Worm (Caenorhabditis elegans) whole organism, L4 larva: Measurements from ENCODE around the gene nas-28.

ENCODE experiments used
- F10B5.3 ChIP-seq: sonication (generic microtip); optimal IDR thresholded peaks from 2 replicates; lab custom pipeline; 2016; ENCODE audit warnings: mild to moderate bottlenecking, missing genetic modification characterization, missing compliant biosample characterization
- F26F4.8 ChIP-seq: fragments of 200-800 bp; sonication (Bioruptor generic); conservative IDR thresholded peaks from 2 replicates; pipeline ENCODE4 v1.3.6; 2022; ENCODE audit warnings: missing genetic modification characterization, missing compliant biosample characterization
- F37D6.2 ChIP-seq: sonication (generic microtip); optimal IDR thresholded peaks from 2 replicates; lab custom pipeline; 2016; ENCODE audit warnings: mild to moderate bottlenecking, missing genetic modification characterization, missing compliant biosample characterization
- F44E2.7 ChIP-seq: fragments of 200-800 bp; sonication (Bioruptor generic); IDR thresholded peaks from 2 replicates; pipeline ENCODE4 v2.1.2; 2022; ENCODE audit warnings: missing genetic modification characterization, missing compliant biosample characterization
- F49E8.2 ChIP-seq: sonication (generic microtip); optimal IDR thresholded peaks from 2 replicates; lab custom pipeline; 2016; ENCODE audit warnings: missing compliant biosample characterization, mild to moderate bottlenecking, missing genetic modification characterization, borderline replicate concordance
- R02D3.7 ChIP-seq: fragments of 150-350 bp; sonication (generic microtip); optimal IDR thresholded peaks from 3 replicates; lab custom pipeline; 2014; ENCODE audit warnings: missing biosample characterization, missing genetic modification characterization
- T26A8.4 ChIP-seq: fragments of 200-800 bp; sonication (Bioruptor generic); IDR thresholded peaks from 2 replicates; pipeline ENCODE4 v1.3.6; 2022; ENCODE audit warnings: missing genetic modification characterization, missing compliant biosample characterization
- Y48G9A.11 ChIP-seq: fragments of 200-800 bp; sonication (Bioruptor generic); IDR thresholded peaks from 2 replicates; pipeline ENCODE4 v1.3.6; 2022; ENCODE audit warnings: missing genetic modification reagents, missing genetic modification characterization, missing compliant biosample characterization
- ZK337.2 ChIP-seq: fragments of 200-800 bp; sonication (Bioruptor generic); IDR thresholded peaks from 2 replicates; pipeline ENCODE4 v1.3.6; 2022; ENCODE audit warnings: missing genetic modification reagents, missing genetic modification characterization, missing compliant biosample characterization
- ZK546.5 ChIP-seq, 2 experiments: sonication (generic microtip); optimal IDR thresholded peaks; 2 replicates each; lab custom pipeline; 2017; ENCODE audit warnings: missing biosample characterization in 2 of 2, missing genetic modification characterization in 2 of 2
- ama-1 ChIP-seq: fragments of 150-350 bp; optimal IDR thresholded peaks from 2 replicates; lab custom pipeline; 2014; ENCODE audit warnings: inconsistent platforms, mixed read lengths
- arid-1 ChIP-seq: fragments of 200-800 bp; sonication (Bioruptor generic); conservative IDR thresholded peaks from 2 replicates; pipeline ENCODE4 v1.3.6; 2022; ENCODE audit warnings: missing genetic modification reagents, missing genetic modification characterization, missing compliant biosample characterization
- ceh-28 ChIP-seq: fragments of 150-350 bp; optimal IDR thresholded peaks from 2 replicates; lab custom pipeline; 2014; ENCODE audit warnings: missing biosample characterization, missing genetic modification reagents, missing genetic modification characterization
- daf-16 ChIP-seq, 3 experiments: sonication (generic microtip); optimal IDR thresholded peaks; 2 replicates each; lab custom pipeline; 2016 to 2017; ENCODE audit warnings: missing genetic modification characterization in 3 of 3, missing genetic modification reagents in 3 of 3, mild to moderate bottlenecking in 2 of 3, missing compliant biosample characterization in 2 of 3, missing biosample characterization in 1 of 3, moderate library complexity in 1 of 3
- dmd-6 ChIP-seq: fragments of 200-800 bp; sonication (Bioruptor generic); IDR thresholded peaks from 2 replicates; pipeline ENCODE4 v1.3.6; 2022; ENCODE audit warnings: missing genetic modification reagents, missing genetic modification characterization, missing compliant biosample characterization
- dve-1 ChIP-seq: sonication (generic microtip); optimal IDR thresholded peaks from 2 replicates; lab custom pipeline; 2017; ENCODE audit warnings: antibody characterized with exemption, mild to moderate bottlenecking, missing genetic modification characterization, missing compliant biosample characterization; ENCODE audit not compliant: insufficient read depth
- egl-27 ChIP-seq: sonication (generic microtip); optimal IDR thresholded peaks from 3 replicates; lab custom pipeline; 2017; ENCODE audit warnings: missing biosample characterization, missing genetic modification reagents, missing genetic modification characterization
- egl-43 ChIP-seq: fragments of 200-800 bp; sonication (Bioruptor generic); IDR thresholded peaks from 2 replicates; pipeline ENCODE4 v1.3.6; 2022; ENCODE audit warnings: missing genetic modification reagents, missing genetic modification characterization, missing compliant biosample characterization
- hif-1 ChIP-seq, 2 experiments: sonication (generic microtip); optimal IDR thresholded peaks; 2 replicates each; lab custom pipeline; 2016 to 2017; ENCODE audit warnings: missing compliant biosample characterization in 2 of 2, missing genetic modification characterization in 2 of 2, missing genetic modification reagents in 2 of 2, missing genotype in 2 of 2, mild to moderate bottlenecking in 1 of 2
- lim-7 ChIP-seq: fragments of 200-800 bp; sonication (Bioruptor generic); IDR thresholded peaks from 2 replicates; pipeline ENCODE4 v1.3.6; 2022; ENCODE audit warnings: missing genetic modification characterization, missing compliant biosample characterization
- lin-38 ChIP-seq: fragments of 200-800 bp; sonication (Bioruptor generic); IDR thresholded peaks from 2 replicates; pipeline ENCODE4 v1.3.6; 2022; ENCODE audit warnings: missing genetic modification reagents, missing genetic modification characterization, missing compliant biosample characterization
- lir-3 ChIP-seq: sonication (generic microtip); optimal IDR thresholded peaks from 2 replicates; lab custom pipeline; 2016; ENCODE audit warnings: mild to moderate bottlenecking, missing genetic modification characterization, missing compliant biosample characterization
- madf-9 ChIP-seq: fragments of 200-800 bp; sonication (Bioruptor generic); conservative IDR thresholded peaks from 2 replicates; pipeline ENCODE4 v1.3.6; 2022; ENCODE audit warnings: missing genetic modification reagents, missing genetic modification characterization, missing compliant biosample characterization
- mep-1 ChIP-seq: fragments of 150-350 bp; sonication (generic microtip); optimal IDR thresholded peaks from 3 replicates; lab custom pipeline; 2014; ENCODE audit warnings: missing biosample characterization, missing genetic modification characterization
- mes-2 ChIP-seq: sonication (generic microtip); optimal IDR thresholded peaks from 2 replicates; lab custom pipeline; 2016; ENCODE audit warnings: missing genotype, mild to moderate bottlenecking, missing genetic modification characterization, missing compliant biosample characterization; ENCODE audit not compliant: poor library complexity, severe bottlenecking
- nhr-102 ChIP-seq: sonication (generic microtip); optimal IDR thresholded peaks from 2 replicates; lab custom pipeline; 2016; ENCODE audit warnings: mild to moderate bottlenecking, missing genetic modification characterization, moderate library complexity, missing compliant biosample characterization
- nhr-25 ChIP-seq: sonication (generic microtip); optimal IDR thresholded peaks from 2 replicates; lab custom pipeline; 2017; ENCODE audit warnings: missing genetic modification characterization, mild to moderate bottlenecking, missing compliant biosample characterization, antibody characterized with exemption, moderate library complexity, borderline replicate concordance; ENCODE audit not compliant: insufficient read depth
- nhr-28 ChIP-seq: fragments of 150-350 bp; optimal IDR thresholded peaks from 2 replicates; lab custom pipeline; 2014; ENCODE audit warnings: missing biosample characterization, missing genetic modification characterization
- nhr-48 ChIP-seq: sonication (generic microtip); optimal IDR thresholded peaks from 2 replicates; lab custom pipeline; 2016; ENCODE audit warnings: mild to moderate bottlenecking, missing genetic modification characterization, missing compliant biosample characterization
- nhr-6 ChIP-seq: fragments of 150-350 bp; optimal IDR thresholded peaks from 2 replicates; lab custom pipeline; 2014; ENCODE audit warnings: missing biosample characterization, missing genetic modification characterization
- nhr-76 ChIP-seq: fragments of 150-350 bp; optimal IDR thresholded peaks from 2 replicates; lab custom pipeline; 2014; ENCODE audit warnings: missing biosample characterization, missing genetic modification characterization
- nhr-77 ChIP-seq: fragments of 150-350 bp; optimal IDR thresholded peaks from 2 replicates; lab custom pipeline; 2014; ENCODE audit warnings: missing biosample characterization, missing genetic modification characterization
- pha-4 ChIP-seq, 2 experiments: fragments of 150-350 bp in 1 of 2; fragments of 200-800 bp in 1 of 2; sonication (Bioruptor generic) in 1 of 2; IDR thresholded peaks in 1 of 2; optimal IDR thresholded peaks in 1 of 2; 2 replicates each; pipeline versions ENCODE4 v1.3.6 to Lab custom; 2014 to 2022; ENCODE audit warnings: missing genetic modification characterization in 2 of 2, missing genetic modification reagents in 2 of 2, missing biosample characterization in 1 of 2, missing compliant biosample characterization in 1 of 2
- pqm-1 ChIP-seq: sonication (generic microtip); optimal IDR thresholded peaks from 2 replicates; lab custom pipeline; 2017; ENCODE audit warnings: missing biosample characterization, missing genetic modification characterization
- rbr-2 ChIP-seq: sonication (generic microtip); optimal IDR thresholded peaks from 2 replicates; lab custom pipeline; 2016; ENCODE audit warnings: missing genotype, missing genetic modification characterization, missing compliant biosample characterization
- snpc-4 ChIP-seq: fragments of 150-350 bp; optimal IDR thresholded peaks from 2 replicates; lab custom pipeline; 2014; ENCODE audit warnings: missing biosample characterization, missing genetic modification characterization
- unc-130 ChIP-seq: sonication (generic microtip); optimal IDR thresholded peaks from 2 replicates; lab custom pipeline; 2016; ENCODE audit warnings: missing genetic modification reagents, missing genetic modification characterization, missing compliant biosample characterization
- unc-62 ChIP-seq, 3 experiments: fragments of 150-350 bp in 1 of 3; sonication (generic microtip); optimal IDR thresholded peaks in 2 of 3; peaks in 1 of 3; 1 replicate in 1 of 3; 2 replicates in 2 of 3; lab custom pipeline; 2014 to 2017; ENCODE audit warnings: missing biosample characterization in 3 of 3, missing genetic modification characterization in 3 of 3, missing genetic modification reagents in 3 of 3, missing genotype in 1 of 3
- zag-1 ChIP-seq: fragments of 150-350 bp; optimal IDR thresholded peaks from 2 replicates; lab custom pipeline; 2014; ENCODE audit warnings: missing biosample characterization, missing genetic modification characterization
- zfp-3 ChIP-seq: fragments of 200-800 bp; sonication (Bioruptor generic); conservative IDR thresholded peaks from 2 replicates; pipeline ENCODE4 v1.3.6; 2022; ENCODE audit warnings: missing genetic modification reagents, missing genetic modification characterization, missing compliant biosample characterization
- ztf-11 ChIP-seq: fragments of 150-350 bp; optimal IDR thresholded peaks from 2 replicates; lab custom pipeline; 2014; ENCODE audit warnings: missing biosample characterization, missing genetic modification characterization
- ztf-7 ChIP-seq: fragments of 150-350 bp; optimal IDR thresholded peaks from 2 replicates; lab custom pipeline; 2014; ENCODE audit warnings: missing biosample characterization, missing genetic modification characterization

The nas-28 gene

DNA sequence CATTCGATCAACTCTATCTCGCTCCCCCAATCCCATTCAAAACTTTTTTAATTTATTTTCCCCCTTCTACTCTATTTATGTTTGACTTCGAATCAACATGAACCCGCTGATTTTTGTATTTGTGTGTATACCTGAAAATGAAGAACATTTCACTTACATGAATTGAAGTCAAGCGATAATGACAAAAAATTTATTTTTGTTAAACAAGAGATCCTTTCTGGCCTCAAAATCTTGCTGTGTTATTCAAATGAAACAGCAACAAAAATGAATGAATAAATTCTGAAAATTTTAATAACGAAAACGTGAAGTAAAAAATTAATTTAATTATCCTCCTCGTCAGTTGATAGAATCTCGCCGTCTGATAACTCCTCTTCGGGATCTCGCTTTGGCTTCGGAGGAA, 19.4 kb upstream of the nas-28 start:
- no peak for TF ChIP-seq R02D3.7 (tag; lab: Kevin White, UChicago)
- TF ChIP-seq daf-16 (GFP tag; optimal IDR thresholded peaks at IDR 0.05; lab: Kevin White, UChicago): peak in 1 of 2 experiments; percentile 7
- peak; percentile 0 for TF ChIP-seq daf-16 (tag; optimal IDR thresholded peaks at IDR 0.05; lab: Kevin White, UChicago)
- no peak for TF ChIP-seq F44E2.7 (GFP tag; lab: Robert Waterston, UW)
- TF ChIP-seq lin-38 (GFP tag; lab: Robert Waterston, UW): peak; percentile 57
- peak; percentile 52 for TF ChIP-seq ama-1 (lab: Kevin White, UChicago)
- TF ChIP-seq F49E8.2 (tag; lab: Kevin White, UChicago): peak; percentile 24
- peak in 1 of 2 experiments; percentile 65 for TF ChIP-seq unc-62 (GFP tag; optimal IDR thresholded peaks at IDR 0.05 in 1 of 2; lab: Kevin White, UChicago)
- TF ChIP-seq unc-62 (tag; optimal IDR thresholded peaks at IDR 0.05; lab: Kevin White, UChicago): no peak

- no peak for TF ChIP-seq zfp-3 (GFP tag; lab: Robert Waterston, UW)
- no peak for TF ChIP-seq ceh-28 (tag; lab: Kevin White, UChicago)
- no peak for TF ChIP-seq nhr-102
- TF ChIP-seq pqm-1 (tag; lab: Kevin White, UChicago): no peak
- TF ChIP-seq unc-62 (GFP tag; optimal IDR thresholded peaks at IDR 0.05 in 1 of 2; lab: Kevin White, UChicago): peak in 1 of 2 experiments; percentile 97
- TF ChIP-seq unc-62 (tag; optimal IDR thresholded peaks at IDR 0.05; lab: Kevin White, UChicago): no peak
- no peak for TF ChIP-seq ZK546.5 (tag; optimal IDR thresholded peaks at IDR 0.05; lab: Kevin White, UChicago)
- no peak for TF ChIP-seq pha-4 (GFP tag; IDR thresholded peaks at IDR 0.05; lab: Robert Waterston, UW)
- no peak for TF ChIP-seq pha-4 (tag; optimal IDR thresholded peaks at IDR 0.05; lab: Kevin White, UChicago)
- TF ChIP-seq T26A8.4 (GFP tag; lab: Robert Waterston, UW): no peak
Observed at ce11 chrIII:6201325-6201724, 18.3 kb upstream of the nas-28 start.

DNA sequence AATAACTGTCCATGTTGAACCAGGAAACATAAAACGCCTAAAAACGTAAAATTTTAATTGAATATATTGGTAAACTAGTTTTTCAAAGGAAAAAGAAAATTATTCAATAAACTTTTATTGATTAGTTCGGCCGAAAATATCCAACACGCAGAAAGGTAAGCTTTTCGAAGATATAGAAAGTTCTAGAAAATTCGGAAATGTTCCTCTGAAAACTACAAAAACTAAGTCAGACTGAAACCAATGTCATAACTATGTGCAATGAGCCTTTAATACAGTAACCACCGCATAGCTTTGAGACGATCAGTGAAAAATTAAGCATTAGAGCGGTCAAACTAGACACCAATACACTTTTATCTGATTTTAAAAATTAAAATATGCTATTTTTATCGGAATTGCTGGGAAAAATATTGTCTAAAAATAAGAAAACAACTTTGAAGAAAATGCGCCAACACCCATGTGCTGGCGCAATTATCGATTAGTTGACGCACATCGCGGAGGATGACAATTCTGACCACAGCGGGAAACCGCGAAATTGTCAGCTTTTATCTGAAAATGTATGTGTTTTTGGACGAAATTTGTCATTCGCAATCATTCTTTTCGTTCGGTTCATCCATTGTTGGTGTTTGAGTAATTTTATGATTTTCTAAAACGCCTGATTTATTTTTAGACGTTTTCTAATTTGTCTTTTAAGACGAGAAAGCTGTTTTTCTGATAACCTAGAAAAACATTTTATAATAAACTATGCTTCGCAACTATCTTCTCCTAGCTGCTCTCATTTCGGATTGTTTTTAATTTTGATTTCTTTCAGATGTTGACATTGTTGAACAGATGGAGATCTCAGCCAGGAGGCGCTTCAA, 15.6 kb upstream of the nas-28 start, which contains the start of the genes C23G10.7 and rpn-2:
TSS of gene C23G10.7 (minus strand) at position 37 of the 857 bp plus-strand sequence.
TSS of gene rpn-2 (plus strand) at position 807 of the 857 bp plus-strand sequence.
- peak; percentile 31; the same call in 1 of the 2 replicates for TF ChIP-seq dmd-6 (GFP tag; lab: Robert Waterston, UW)
- no peak for TF ChIP-seq lir-3 (tag; lab: Kevin White, UChicago)
- no peak for TF ChIP-seq egl-43 (GFP tag; lab: Robert Waterston, UW)
- TF ChIP-seq ztf-11 (tag; lab: Kevin White, UChicago): no peak
- no peak for TF ChIP-seq arid-1 (GFP tag; lab: Robert Waterston, UW)
- TF ChIP-seq rbr-2 (tag; lab: Kevin White, UChicago): peak; percentile 65
- TF ChIP-seq nhr-48 (tag; lab: Kevin White, UChicago): peak; percentile 1
- TF ChIP-seq hif-1 (tag; optimal IDR thresholded peaks at IDR 0.05; lab: Kevin White, UChicago): peak in 1 of 2 experiments; percentile 28
- TF ChIP-seq dve-1 (tag; lab: Kevin White, UChicago): peak; percentile 69
- TF ChIP-seq unc-130 (GFP tag; lab: Kevin White, UChicago): peak; percentile 49
- no peak for TF ChIP-seq nhr-76 (tag; lab: Kevin White, UChicago)
- no peak for TF ChIP-seq nhr-25 (tag; lab: Kevin White, UChicago)
- TF ChIP-seq nhr-28: peak; percentile 35
- TF ChIP-seq ztf-7 (tag; lab: Kevin White, UChicago): peak; percentile 41
- TF ChIP-seq madf-9 (GFP tag; lab: Robert Waterston, UW): no peak
- TF ChIP-seq egl-27: no peak
- TF ChIP-seq ZK546.5 (tag; optimal IDR thresholded peaks at IDR 0.05; lab: Kevin White, UChicago): no peak
- TF ChIP-seq snpc-4 (tag; lab: Kevin White, UChicago): no peak
- TF ChIP-seq mep-1: peak; percentile 64
- TF ChIP-seq F26F4.8: no peak
- no peak for TF ChIP-seq ZK337.2 (GFP tag; lab: Robert Waterston, UW)
- peak; percentile 71 for TF ChIP-seq F49E8.2 (tag; lab: Kevin White, UChicago)
- TF ChIP-seq nhr-77: no peak
- TF ChIP-seq F37D6.2: peak; percentile 10
- peak; percentile 77 for TF ChIP-seq lin-38 (GFP tag; lab: Robert Waterston, UW)
- TF ChIP-seq mes-2 (tag; lab: Kevin White, UChicago): peak; percentile 64
- no peak for TF ChIP-seq F10B5.3 (tag; lab: Kevin White, UChicago)
- TF ChIP-seq Y48G9A.11 (GFP tag; lab: Robert Waterston, UW): peak; percentile 60; the same call in 1 of the 2 replicates
- TF ChIP-seq T26A8.4 (GFP tag; lab: Robert Waterston, UW): peak; percentile 70
- TF ChIP-seq zag-1: no peak
- no peak for TF ChIP-seq lim-7
- TF ChIP-seq nhr-6: peak; percentile 66
